Fruit fly (Drosophila melanogaster) whole organism, prepupa: ENCODE data around the gene Spn28B.

Experiments
- Blimp-1 ChIP-seq: fragments of 200-800 bp; sonication (Bioruptor generic); optimal IDR thresholded peaks from 3 replicates; lab custom pipeline; 2017; ENCODE audit warnings: missing biosample characterization, missing genetic modification characterization, mild to moderate bottlenecking, moderate library complexity, missing genetic modification reagents
- CG10669 ChIP-seq: fragments of 200-800 bp; sonication (Bioruptor generic); optimal IDR thresholded peaks from 3 replicates; lab custom pipeline; 2018; ENCODE audit warnings: missing biosample characterization, mild to moderate bottlenecking, missing genetic modification characterization, moderate library complexity
- CG11294 ChIP-seq: fragments of 200-800 bp; sonication (Bioruptor generic); IDR thresholded peaks from 2 replicates; pipeline ENCODE4 v1.3.6; 2022; ENCODE audit warnings: missing biosample characterization, missing genetic modification characterization
- CG11902 ChIP-seq: fragments of 200-800 bp; sonication (Bioruptor generic); optimal IDR thresholded peaks from 3 replicates; lab custom pipeline; 2016; ENCODE audit warnings: missing biosample characterization, missing genetic modification characterization
- CG15336 ChIP-seq: fragments of 200-800 bp; sonication (Bioruptor generic); IDR thresholded peaks from 2 replicates; pipeline ENCODE4 v1.3.6; 2022; ENCODE audit warnings: missing biosample characterization, missing genetic modification characterization
- CG1621 ChIP-seq: fragments of 200-800 bp; sonication (Bioruptor generic); optimal IDR thresholded peaks from 3 replicates; lab custom pipeline; 2018; ENCODE audit warnings: missing biosample characterization, mild to moderate bottlenecking, missing genetic modification characterization
- CG16779 ChIP-seq: fragments of 200-800 bp; sonication (Bioruptor generic); optimal IDR thresholded peaks from 3 replicates; lab custom pipeline; 2017; ENCODE audit warnings: missing biosample characterization, mild to moderate bottlenecking, missing genetic modification characterization
- CG3032 ChIP-seq: fragments of 200-800 bp; optimal IDR thresholded peaks from 2 replicates; lab custom pipeline; 2019; ENCODE audit warnings: missing biosample characterization, mild to moderate bottlenecking, missing genetic modification characterization, moderate library complexity
- CG31627 ChIP-seq: fragments of 200-800 bp; sonication (Bioruptor generic); optimal IDR thresholded peaks from 3 replicates; lab custom pipeline; 2016; ENCODE audit warnings: missing biosample characterization, missing genetic modification characterization
- CG32006 ChIP-seq: fragments of 200-800 bp; sonication (Bioruptor generic); optimal IDR thresholded peaks from 3 replicates; lab custom pipeline; 2017; ENCODE audit warnings: missing biosample characterization, mild to moderate bottlenecking, missing genetic modification characterization
- CG34406 ChIP-seq: fragments of 200-800 bp; sonication (Bioruptor generic); optimal IDR thresholded peaks from 3 replicates; lab custom pipeline; 2016; ENCODE audit warnings: missing biosample characterization, missing genetic modification characterization
- CG3919 ChIP-seq: fragments of 200-800 bp; sonication (Bioruptor generic); optimal IDR thresholded peaks from 3 replicates; lab custom pipeline; 2016; ENCODE audit warnings: missing biosample characterization, missing genetic modification characterization
- CG4318 ChIP-seq: fragments of 200-800 bp; sonication (Bioruptor generic); optimal IDR thresholded peaks from 3 replicates; lab custom pipeline; 2017; ENCODE audit warnings: missing biosample characterization, mild to moderate bottlenecking, missing genetic modification characterization
- CG6163 ChIP-seq: fragments of 200-800 bp; sonication (Bioruptor generic); IDR thresholded peaks from 3 replicates; pipeline ENCODE4 v1.3.6; 2022; ENCODE audit warnings: missing biosample characterization, missing genetic modification characterization
- CG6276 ChIP-seq: fragments of 200-800 bp; sonication (Bioruptor generic); optimal IDR thresholded peaks from 2 replicates; lab custom pipeline; 2017; ENCODE audit warnings: missing biosample characterization, mild to moderate bottlenecking, missing genetic modification characterization
- CG6792 ChIP-seq: fragments of 200-800 bp; sonication (Bioruptor generic); optimal IDR thresholded peaks from 3 replicates; lab custom pipeline; 2016; ENCODE audit warnings: missing biosample characterization, missing genetic modification characterization
- CG6808 ChIP-seq: fragments of 200-800 bp; sonication (Bioruptor generic); optimal IDR thresholded peaks from 3 replicates; lab custom pipeline; 2017; ENCODE audit warnings: missing biosample characterization, missing genetic modification characterization, mild to moderate bottlenecking, moderate library complexity, missing genetic modification reagents
- CG8119 ChIP-seq: fragments of 200-800 bp; sonication (Bioruptor generic); IDR thresholded peaks from 3 replicates; pipeline ENCODE4 v1.3.6; 2022; ENCODE audit warnings: missing biosample characterization, missing genetic modification characterization
- CG8319 ChIP-seq: fragments of 200-800 bp; sonication (Bioruptor generic); optimal IDR thresholded peaks from 3 replicates; lab custom pipeline; 2016; ENCODE audit warnings: missing biosample characterization, missing genetic modification characterization
- CG8632 ChIP-seq: fragments of 200-800 bp; sonication (Bioruptor generic); optimal IDR thresholded peaks from 3 replicates; lab custom pipeline; 2016; ENCODE audit warnings: missing biosample characterization, missing genetic modification characterization
- CG9139 ChIP-seq: fragments of 200-800 bp; sonication (Bioruptor generic); optimal IDR thresholded peaks from 3 replicates; lab custom pipeline; 2017; ENCODE audit warnings: missing biosample characterization, mild to moderate bottlenecking, missing genetic modification characterization
- Eip75B ChIP-seq: fragments of 200-800 bp; sonication (Bioruptor generic); optimal IDR thresholded peaks from 3 replicates; lab custom pipeline; 2016; ENCODE audit warnings: missing biosample characterization, missing genetic modification characterization
- Eip78C ChIP-seq: fragments of 200-800 bp; sonication (Bioruptor generic); peaks from one replicate; lab custom pipeline; 2016; ENCODE audit warnings: missing biosample characterization, missing genetic modification characterization
- Eip93F ChIP-seq: fragments of 200-800 bp; sonication (Bioruptor generic); optimal IDR thresholded peaks from 2 replicates; lab custom pipeline; 2016; ENCODE audit warnings: missing biosample characterization, mild to moderate bottlenecking, missing genetic modification characterization
- Ets21C ChIP-seq: fragments of 200-800 bp; sonication (Bioruptor generic); optimal IDR thresholded peaks from 3 replicates; lab custom pipeline; 2016; ENCODE audit warnings: missing biosample characterization, missing genetic modification characterization
- Ets96B ChIP-seq: fragments of 200-800 bp; optimal IDR thresholded peaks from 2 replicates; lab custom pipeline; 2019; ENCODE audit warnings: missing biosample characterization, mild to moderate bottlenecking, missing genetic modification characterization, moderate library complexity
- Gug ChIP-seq: fragments of 200-800 bp; sonication (Bioruptor generic); IDR thresholded peaks from 2 replicates; pipeline ENCODE4 v1.3.6; 2022; ENCODE audit warnings: missing biosample characterization, missing genetic modification characterization
- Hr38 ChIP-seq: sonication (Bioruptor generic); optimal IDR thresholded peaks from 2 replicates; lab custom pipeline; 2016; ENCODE audit warnings: missing biosample characterization, missing genetic modification characterization
- Hr39 ChIP-seq: fragments of 200-800 bp; sonication (Bioruptor generic); optimal IDR thresholded peaks from 2 replicates; lab custom pipeline; 2016; ENCODE audit warnings: missing biosample characterization, missing genetic modification characterization
- Hr4 ChIP-seq: fragments of 200-800 bp; sonication (Bioruptor generic); optimal IDR thresholded peaks from 3 replicates; lab custom pipeline; 2016; ENCODE audit warnings: missing biosample characterization, missing genetic modification characterization
- Met ChIP-seq: fragments of 200-800 bp; sonication (Bioruptor generic); optimal IDR thresholded peaks from 3 replicates; lab custom pipeline; 2016; ENCODE audit warnings: missing biosample characterization, missing genetic modification characterization
- OdsH ChIP-seq: fragments of 200-800 bp; sonication (Bioruptor generic); optimal IDR thresholded peaks from 3 replicates; lab custom pipeline; 2016; ENCODE audit warnings: missing biosample characterization, missing genetic modification characterization
- Smox ChIP-seq: fragments of 200-800 bp; sonication (Bioruptor generic); optimal IDR thresholded peaks from 3 replicates; lab custom pipeline; 2016; ENCODE audit warnings: missing biosample characterization, missing genetic modification characterization
- Sox14 ChIP-seq: fragments of 200-800 bp; sonication (Bioruptor generic); optimal IDR thresholded peaks from 3 replicates; lab custom pipeline; 2016; ENCODE audit warnings: missing biosample characterization, missing genetic modification characterization
- Sox15 ChIP-seq: fragments of 200-800 bp; sonication (Bioruptor generic); optimal IDR thresholded peaks from 3 replicates; lab custom pipeline; 2016; ENCODE audit warnings: missing biosample characterization, missing genetic modification characterization
- achi ChIP-seq: fragments of 200-800 bp; sonication (Bioruptor generic); optimal IDR thresholded peaks from 3 replicates; lab custom pipeline; 2016; ENCODE audit warnings: missing biosample characterization, missing genetic modification characterization
- acj6 ChIP-seq: fragments of 200-800 bp; sonication (Bioruptor generic); optimal IDR thresholded peaks from 3 replicates; lab custom pipeline; 2016; ENCODE audit warnings: missing biosample characterization, missing genetic modification characterization
- cyc ChIP-seq: fragments of 200-800 bp; sonication (Bioruptor generic); optimal IDR thresholded peaks from 3 replicates; lab custom pipeline; 2016; ENCODE audit warnings: missing biosample characterization, missing genetic modification characterization
- dac ChIP-seq: fragments of 200-800 bp; sonication (Bioruptor generic); optimal IDR thresholded peaks from 2 replicates; lab custom pipeline; 2017; ENCODE audit warnings: missing biosample characterization, mild to moderate bottlenecking, missing genetic modification characterization
- dsx ChIP-seq: fragments of 200-800 bp; optimal IDR thresholded peaks from 3 replicates; lab custom pipeline; 2019; ENCODE audit warnings: missing biosample characterization, mild to moderate bottlenecking, missing genetic modification characterization, moderate library complexity; ENCODE audit not compliant: poor library complexity, severe bottlenecking
- esn ChIP-seq: fragments of 200-800 bp; sonication (Bioruptor generic); optimal IDR thresholded peaks from 2 replicates; lab custom pipeline; 2016; ENCODE audit warnings: missing biosample characterization, mild to moderate bottlenecking, missing genetic modification characterization, moderate library complexity
- fd59A ChIP-seq: fragments of 200-800 bp; sonication (Bioruptor generic); optimal IDR thresholded peaks from 2 replicates; lab custom pipeline; 2017; ENCODE audit warnings: missing biosample characterization, mild to moderate bottlenecking, missing genetic modification characterization, missing genetic modification reagents
- fd85E ChIP-seq: fragments of 200-800 bp; sonication (Bioruptor generic); optimal IDR thresholded peaks from 3 replicates; lab custom pipeline; 2016; ENCODE audit warnings: missing biosample characterization, missing genetic modification characterization
- lz ChIP-seq: fragments of 200-800 bp; sonication (Bioruptor generic); optimal IDR thresholded peaks from 3 replicates; lab custom pipeline; 2016; ENCODE audit warnings: missing biosample characterization, missing genetic modification characterization
- pdm3 ChIP-seq: fragments of 200-800 bp; sonication (Bioruptor generic); optimal IDR thresholded peaks from 3 replicates; lab custom pipeline; 2016; ENCODE audit warnings: missing biosample characterization, missing genetic modification characterization
- salr ChIP-seq, 2 experiments: fragments of 200-800 bp; sonication (Bioruptor generic); optimal IDR thresholded peaks; 3 replicates each; lab custom pipeline; 2016 to 2018; ENCODE audit warnings: missing biosample characterization in 2 of 2, missing genetic modification characterization in 2 of 2, mild to moderate bottlenecking in 1 of 2
- spab ChIP-seq: fragments of 200-800 bp; sonication (Bioruptor generic); optimal IDR thresholded peaks from 2 replicates; lab custom pipeline; 2017; ENCODE audit warnings: missing biosample characterization, mild to moderate bottlenecking, missing genetic modification characterization, missing genetic modification reagents
- ss ChIP-seq, 2 experiments: fragments of 200-800 bp; sonication (Bioruptor generic); optimal IDR thresholded peaks; 2 replicates in 1 of 2; 3 replicates in 1 of 2; lab custom pipeline; 2017 to 2018; ENCODE audit warnings: mild to moderate bottlenecking in 2 of 2, missing biosample characterization in 2 of 2, missing genetic modification characterization in 2 of 2, moderate library complexity in 1 of 2
- topi ChIP-seq: fragments of 200-800 bp; sonication (Bioruptor generic); optimal IDR thresholded peaks from 3 replicates; lab custom pipeline; 2016; ENCODE audit warnings: missing biosample characterization, missing genetic modification characterization

Spn28B gene

DNA sequence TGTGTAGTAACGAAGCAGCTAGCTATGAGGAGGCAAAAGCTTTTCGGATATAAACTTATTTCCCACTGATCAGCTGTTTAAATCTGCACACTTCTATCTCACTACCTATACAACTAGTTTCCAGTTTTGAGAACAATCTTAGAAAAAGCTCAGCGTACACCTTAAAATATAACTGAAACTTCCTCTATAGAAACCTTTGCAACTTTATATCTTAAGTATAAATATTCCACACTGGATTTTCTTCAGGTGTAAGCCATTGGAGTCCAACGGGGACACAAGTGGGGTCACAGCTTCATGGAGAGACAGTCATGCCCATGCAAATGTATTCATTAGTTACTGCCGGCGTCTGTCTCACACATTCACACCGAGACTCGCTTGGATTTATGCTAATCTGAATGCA, 16.5 kb downstream of the Spn28B start (continued):
- no peak for TF ChIP-seq Eip93F (GFP tag; lab: Kevin White, UChicago)
- no peak for TF ChIP-seq CG16779
- no peak for TF ChIP-seq CG1621 (tag; lab: Kevin White, UChicago)
- TF ChIP-seq CG11294 (GFP tag; lab: Robert Waterston, UW) = peak; percentile 8; the same call in 1 of the 2 replicates
- no peak for TF ChIP-seq ss (GFP tag; optimal IDR thresholded peaks at IDR 0.05; lab: Kevin White, UChicago)
- TF ChIP-seq dsx (GFP tag; lab: Kevin White, UChicago) = no peak
- TF ChIP-seq acj6 (GFP tag; lab: Kevin White, UChicago) = no peak
- peak; percentile 61 for TF ChIP-seq Hr4
- no peak for TF ChIP-seq Met (GFP tag; lab: Kevin White, UChicago)
- TF ChIP-seq pdm3 = no peak
- TF ChIP-seq spab (GFP tag; lab: Kevin White, UChicago) = no peak
- TF ChIP-seq Ets96B (tag; lab: Kevin White, UChicago) = no peak
- no peak for TF ChIP-seq cyc (GFP tag; lab: Kevin White, UChicago)
- TF ChIP-seq CG6276 (GFP tag; lab: Kevin White, UChicago) = peak; percentile 39
- no peak for TF ChIP-seq fd85E (GFP tag; lab: Kevin White, UChicago)
- no peak for TF ChIP-seq CG32006 (GFP tag; lab: Kevin White, UChicago)

DNA sequence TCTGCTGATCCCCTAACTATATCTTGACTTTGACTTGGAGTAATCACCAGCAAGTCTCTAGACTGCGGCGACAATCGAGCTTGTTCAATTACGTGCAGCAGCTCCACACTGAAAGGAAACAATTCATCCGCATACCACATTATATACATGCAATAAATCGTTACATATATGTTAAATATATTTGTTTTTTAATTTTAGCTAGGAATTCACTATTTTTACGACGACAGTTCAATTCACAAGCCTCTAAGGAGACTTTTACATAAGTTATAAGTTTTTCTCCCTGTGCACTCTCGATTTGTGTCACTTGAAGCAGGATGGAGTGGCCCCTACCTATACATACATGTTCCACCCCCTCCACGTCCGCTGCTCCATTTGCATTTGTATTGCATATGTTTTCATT, 17.0 kb downstream of the Spn28B start:
- TF ChIP-seq esn = no peak
- peak; percentile 25 for TF ChIP-seq CG6792 (GFP tag; lab: Kevin White, UChicago)
- TF ChIP-seq OdsH (GFP tag; lab: Kevin White, UChicago) = peak; percentile 42
- TF ChIP-seq Smox (GFP tag; lab: Kevin White, UChicago) = no peak
- peak; percentile 76 for TF ChIP-seq CG11294 (GFP tag; lab: Robert Waterston, UW)
- TF ChIP-seq fd59A = peak; percentile 23
- peak; percentile 55 for TF ChIP-seq CG3032 (tag; lab: Kevin White, UChicago)
- no peak for TF ChIP-seq CG1621 (tag; lab: Kevin White, UChicago)
- no peak for TF ChIP-seq lz (GFP tag; lab: Kevin White, UChicago)
- TF ChIP-seq spab (GFP tag; lab: Kevin White, UChicago) = peak; percentile 18
- peak; percentile 58 for TF ChIP-seq achi (GFP tag; lab: Kevin White, UChicago)
- TF ChIP-seq CG6276 (GFP tag; lab: Kevin White, UChicago) = peak; percentile 47
- no peak for TF ChIP-seq Eip75B
- no peak for TF ChIP-seq CG16779
- TF ChIP-seq Eip78C (GFP tag; lab: Kevin White, UChicago) = peak; percentile 59
- no peak for TF ChIP-seq CG31627 (GFP tag; lab: Kevin White, UChicago)
- TF ChIP-seq Hr39 = no peak
- TF ChIP-seq CG34406 = peak; percentile 32
- peak; percentile 88 for TF ChIP-seq CG6163 (GFP tag; lab: Robert Waterston, UW)
- TF ChIP-seq CG6808 (GFP tag; lab: Kevin White, UChicago) = peak; percentile 36
- TF ChIP-seq salr (GFP tag; optimal IDR thresholded peaks at IDR 0.05; lab: Kevin White, UChicago) = peak in 1 of 2 experiments; percentile 7
- no peak for TF ChIP-seq topi
- no peak for TF ChIP-seq CG9139 (GFP tag; lab: Kevin White, UChicago)
- TF ChIP-seq CG11902 (GFP tag; lab: Kevin White, UChicago) = no peak
- TF ChIP-seq CG8119 = peak; percentile 90
- TF ChIP-seq Met (GFP tag; lab: Kevin White, UChicago) = no peak
- TF ChIP-seq Hr38 (GFP tag; lab: Kevin White, UChicago) = no peak
- peak in 1 of 2 experiments; percentile 2 for TF ChIP-seq ss (GFP tag; optimal IDR thresholded peaks at IDR 0.05; lab: Kevin White, UChicago)
- no peak for TF ChIP-seq Blimp-1 (GFP tag; lab: Kevin White, UChicago)
- peak; percentile 42 for TF ChIP-seq Hr4
- TF ChIP-seq Sox15 = no peak
- TF ChIP-seq CG3919 (GFP tag; lab: Kevin White, UChicago) = no peak
- TF ChIP-seq pdm3 = no peak
- peak; percentile 88 for TF ChIP-seq CG15336
- TF ChIP-seq CG4318 (GFP tag; lab: Kevin White, UChicago) = peak; percentile 48
- TF ChIP-seq Gug (GFP tag; lab: Robert Waterston, UW) = peak; percentile 91
- TF ChIP-seq Sox14 = no peak
- TF ChIP-seq Ets21C (GFP tag; lab: Kevin White, UChicago) = no peak
- TF ChIP-seq acj6 (GFP tag; lab: Kevin White, UChicago) = peak; percentile 32
- TF ChIP-seq CG8632 (GFP tag; lab: Kevin White, UChicago) = peak; percentile 25
- TF ChIP-seq dac = no peak
- no peak for TF ChIP-seq fd85E (GFP tag; lab: Kevin White, UChicago)
- TF ChIP-seq CG10669 (GFP tag; lab: Kevin White, UChicago) = peak; percentile 39
- TF ChIP-seq CG8319 (GFP tag; lab: Kevin White, UChicago) = no peak
